Worm (Caenorhabditis elegans) whole organism, L4 larva: ENCODE results near the gene C18A11.3.

Source experiments
- nhr-77 ChIP-seq: fragments of 150-350 bp; optimal IDR thresholded peaks from 2 replicates; lab custom pipeline; 2014; ENCODE audit warnings: missing biosample characterization, missing genetic modification characterization
- snpc-4 ChIP-seq: fragments of 150-350 bp; optimal IDR thresholded peaks from 2 replicates; lab custom pipeline; 2014; ENCODE audit warnings: missing biosample characterization, missing genetic modification characterization

DNA sequence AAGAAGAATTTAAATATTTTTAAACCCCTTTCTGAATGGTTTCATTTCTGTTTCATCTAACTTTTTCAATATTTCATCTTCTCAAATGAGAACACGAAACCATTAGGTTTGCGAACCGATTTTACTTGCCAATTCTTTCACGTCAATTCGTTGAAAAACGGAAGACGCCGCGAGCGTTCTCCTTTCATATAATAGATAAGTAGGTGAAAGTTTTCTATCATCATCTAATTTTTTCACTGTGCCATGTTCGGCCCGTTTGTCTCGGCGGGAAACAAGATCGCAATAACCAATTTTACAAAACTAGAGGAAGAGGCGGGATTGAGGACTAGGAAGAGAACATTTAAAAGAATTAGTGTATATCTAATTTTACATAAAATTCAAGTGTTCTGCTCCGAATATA is 15.8 kb upstream of the C18A11.3 start, which contains the start of gene C18A11.4:
- TF ChIP-seq nhr-77 (tag; lab: Kevin White, UChicago) = no peak
- no peak for TF ChIP-seq snpc-4 (tag; lab: Kevin White, UChicago)
